Fruit fly (Drosophila melanogaster) whole organism: ENCODE data around the gene Cbl.

Experiments used
- pan ChIP-seq: fragments of >200 bp; optimal IDR thresholded peaks from 2 replicates; lab custom pipeline; 2017
- usp ChIP-seq: fragments of >200 bp; optimal IDR thresholded peaks from 2 replicates; lab custom pipeline; 2017; ENCODE audit warnings: missing biosample characterization, missing genetic modification characterization, mixed read lengths

- TF ChIP-seq usp (GFP tag; lab: Kevin White, UChicago) (no peak), pan (lab: Kevin White, UChicago) (no peak)
Measured at dm6 chr3L:8457866-8458766, 33.4 kb downstream of the Cbl start.
